Fruit fly (Drosophila melanogaster) whole organism, embryonic: Measurements from ENCODE around the gene CG31525.

Source experiments
- Antp ChIP-seq: fragments of 200-800 bp; sonication (Bioruptor generic); optimal IDR thresholded peaks from 3 replicates; lab custom pipeline; 2016; ENCODE audit warnings: missing biosample characterization, missing genetic modification characterization
- Blimp-1 ChIP-seq: fragments of 200-800 bp; sonication (Bioruptor generic); optimal IDR thresholded peaks from 3 replicates; lab custom pipeline; 2018; ENCODE audit warnings: missing biosample characterization, missing genetic modification characterization, mild to moderate bottlenecking, moderate library complexity, missing genetic modification reagents
- C15 ChIP-seq: fragments of 200-800 bp; sonication (Bioruptor generic); IDR thresholded peaks from 3 replicates; pipeline ENCODE4 v1.3.6; 2022; ENCODE audit warnings: missing biosample characterization, missing genetic modification characterization
- CG10147 ChIP-seq: fragments of 200-800 bp; sonication (Bioruptor generic); optimal IDR thresholded peaks from 2 replicates; lab custom pipeline; 2019; ENCODE audit warnings: missing biosample characterization, mild to moderate bottlenecking, missing genetic modification characterization, moderate library complexity
- CG11695 ChIP-seq: fragments of 200-800 bp; sonication (Bioruptor generic); IDR thresholded peaks from 3 replicates; pipeline ENCODE4 v1.3.6; 2022; ENCODE audit warnings: missing biosample characterization, missing genetic modification characterization
- CG12391 ChIP-seq: fragments of 200-800 bp; sonication (Bioruptor generic); optimal IDR thresholded peaks from 3 replicates; lab custom pipeline; 2018; ENCODE audit warnings: missing biosample characterization, mild to moderate bottlenecking, missing genetic modification characterization, moderate library complexity
- CG12942 ChIP-seq: fragments of 200-800 bp; sonication (Bioruptor generic); optimal IDR thresholded peaks from 3 replicates; lab custom pipeline; 2016; ENCODE audit warnings: missing biosample characterization, missing genetic modification characterization
- CG14441 ChIP-seq: fragments of 200-800 bp; sonication (Bioruptor generic); IDR thresholded peaks from 2 replicates; pipeline ENCODE4 v1.3.6; 2022; ENCODE audit warnings: missing biosample characterization, missing genetic modification characterization
- CG14965 ChIP-seq: fragments of 200-800 bp; sonication (Bioruptor generic); optimal IDR thresholded peaks from 2 replicates; lab custom pipeline; 2016; ENCODE audit warnings: missing biosample characterization, missing genetic modification characterization, borderline replicate concordance
- CG16815 ChIP-seq: fragments of 200-800 bp; sonication (Bioruptor generic); optimal IDR thresholded peaks from 3 replicates; lab custom pipeline; 2017; ENCODE audit warnings: missing biosample characterization, mild to moderate bottlenecking, missing genetic modification characterization
- CG17186 ChIP-seq: fragments of 200-800 bp; sonication (Bioruptor generic); optimal IDR thresholded peaks from 3 replicates; lab custom pipeline; 2017; ENCODE audit warnings: missing biosample characterization, missing genetic modification reagents, missing genetic modification characterization
- CG17359 ChIP-seq: fragments of 200-800 bp; sonication (Bioruptor generic); optimal IDR thresholded peaks from 3 replicates; lab custom pipeline; 2018; ENCODE audit warnings: missing biosample characterization, mild to moderate bottlenecking, missing genetic modification characterization, moderate library complexity
- CG17612 ChIP-seq: fragments of 200-800 bp; sonication (Bioruptor generic); IDR thresholded peaks from 2 replicates; pipeline ENCODE4 v1.3.6; 2022; ENCODE audit warnings: missing biosample characterization, missing genetic modification characterization
- CG2712 ChIP-seq: fragments of 200-800 bp; optimal IDR thresholded peaks from 3 replicates; lab custom pipeline; 2019; ENCODE audit warnings: missing biosample characterization, mild to moderate bottlenecking, missing genetic modification characterization, moderate library complexity
- CG31365 ChIP-seq: fragments of 200-800 bp; sonication (Bioruptor generic); optimal IDR thresholded peaks from 2 replicates; lab custom pipeline; 2018; ENCODE audit warnings: missing biosample characterization, mild to moderate bottlenecking, missing genetic modification characterization
- CG4360 ChIP-seq: fragments of 200-800 bp; sonication (Bioruptor generic); IDR thresholded peaks from 2 replicates; pipeline ENCODE4 v1.3.6; 2022; ENCODE audit warnings: missing biosample characterization, missing genetic modification characterization
- CG4820 ChIP-seq: fragments of 200-800 bp; sonication (Bioruptor generic); optimal IDR thresholded peaks from 3 replicates; lab custom pipeline; 2016; ENCODE audit warnings: missing biosample characterization, missing genetic modification characterization
- CG5180 ChIP-seq: fragments of 200-800 bp; sonication (Bioruptor generic); optimal IDR thresholded peaks from 3 replicates; lab custom pipeline; 2017; ENCODE audit warnings: missing biosample characterization, missing genetic modification characterization, mild to moderate bottlenecking, moderate library complexity, missing genetic modification reagents
- CG6683 ChIP-seq: fragments of 200-800 bp; sonication (Bioruptor generic); optimal IDR thresholded peaks from 2 replicates; lab custom pipeline; 2017; ENCODE audit warnings: missing biosample characterization, mild to moderate bottlenecking, missing genetic modification characterization, missing genetic modification reagents
- CG6813 ChIP-seq: fragments of 200-800 bp; sonication (Bioruptor generic); optimal IDR thresholded peaks from 2 replicates; lab custom pipeline; 2017; ENCODE audit warnings: missing biosample characterization, missing genetic modification characterization, mild to moderate bottlenecking, moderate library complexity, missing genetic modification reagents
- CG8359 ChIP-seq: fragments of 200-800 bp; sonication (Bioruptor generic); optimal IDR thresholded peaks from 2 replicates; lab custom pipeline; 2017; ENCODE audit warnings: missing biosample characterization, mild to moderate bottlenecking, missing genetic modification characterization, borderline replicate concordance
- Camta ChIP-seq: fragments of 200-800 bp; sonication (Bioruptor generic); optimal IDR thresholded peaks from 2 replicates; lab custom pipeline; 2016; ENCODE audit warnings: missing biosample characterization, missing genetic modification characterization
- Dfd ChIP-seq, 2 experiments: fragments of >200 bp; optimal IDR thresholded peaks; 2 replicates each; lab custom pipeline; 2017; ENCODE audit warnings: missing biosample characterization in 2 of 2, missing genetic modification characterization in 2 of 2
- Dref ChIP-seq: fragments of 200-800 bp; sonication (Bioruptor generic); IDR thresholded peaks from 2 replicates; pipeline ENCODE4 v1.3.6; 2022; ENCODE audit warnings: missing biosample characterization, missing genetic modification characterization
- Fer2 ChIP-seq: fragments of 200-800 bp; sonication (Bioruptor generic); optimal IDR thresholded peaks from 2 replicates; lab custom pipeline; 2018; ENCODE audit warnings: missing biosample characterization, mild to moderate bottlenecking, missing genetic modification characterization, moderate library complexity
- Lpt ChIP-seq: fragments of >200 bp; optimal IDR thresholded peaks from 2 replicates; lab custom pipeline; 2018; ENCODE audit warnings: missing biosample characterization, missing genetic modification characterization
- Max ChIP-seq: fragments of 200-800 bp; sonication (Bioruptor generic); optimal IDR thresholded peaks from 2 replicates; lab custom pipeline; 2016; ENCODE audit warnings: missing biosample characterization, mild to moderate bottlenecking, missing genetic modification characterization
- Myb ChIP-seq: fragments of 200-800 bp; sonication (Bioruptor generic); optimal IDR thresholded peaks from 2 replicates; lab custom pipeline; 2016; ENCODE audit warnings: missing biosample characterization, missing genetic modification characterization
- NFAT ChIP-seq: fragments of 200-800 bp; sonication (Bioruptor generic); IDR thresholded peaks from 2 replicates; pipeline ENCODE4 v1.3.6; 2022; ENCODE audit warnings: missing biosample characterization, missing genetic modification characterization
- Sry-β ChIP-seq: fragments of 200-800 bp; sonication (Bioruptor generic); optimal IDR thresholded peaks from 2 replicates; lab custom pipeline; 2018; ENCODE audit warnings: missing biosample characterization, mild to moderate bottlenecking, missing genetic modification characterization, moderate library complexity
- Vsx1 ChIP-seq: fragments of 200-800 bp; sonication (Bioruptor generic); optimal IDR thresholded peaks from 2 replicates; lab custom pipeline; 2017; ENCODE audit warnings: missing biosample characterization, mild to moderate bottlenecking, missing genetic modification characterization, missing genetic modification reagents
- ap ChIP-seq: fragments of 200-800 bp; sonication (Bioruptor generic); IDR thresholded peaks from 2 replicates; pipeline ENCODE4 v1.3.6; 2022; ENCODE audit warnings: missing biosample characterization, missing genetic modification characterization
- btn ChIP-seq: fragments of 200-800 bp; sonication (Bioruptor generic); optimal IDR thresholded peaks from 2 replicates; lab custom pipeline; 2016; ENCODE audit warnings: missing biosample characterization, missing genetic modification characterization
- chif ChIP-seq, 2 experiments: fragments of 200-800 bp; sonication (Bioruptor generic); optimal IDR thresholded peaks; 3 replicates each; lab custom pipeline; 2016; ENCODE audit warnings: missing biosample characterization in 2 of 2, missing genetic modification characterization in 2 of 2
- dan ChIP-seq: fragments of 200-800 bp; sonication (Bioruptor generic); IDR thresholded peaks from 2 replicates; pipeline ENCODE4 v1.3.6; 2022; ENCODE audit warnings: missing biosample characterization, missing genetic modification characterization
- dmrt11E ChIP-seq: fragments of 200-800 bp; sonication (Bioruptor generic); optimal IDR thresholded peaks from 3 replicates; lab custom pipeline; 2018; ENCODE audit warnings: missing biosample characterization, mild to moderate bottlenecking, missing genetic modification characterization, moderate library complexity
- emc ChIP-seq: fragments of 200-800 bp; sonication (Bioruptor generic); optimal IDR thresholded peaks from 2 replicates; lab custom pipeline; 2016; ENCODE audit warnings: missing biosample characterization, missing genetic modification characterization
- esg ChIP-seq: fragments of 200-800 bp; sonication (Bioruptor generic); conservative IDR thresholded peaks from 2 replicates; pipeline ENCODE4 v1.3.6; 2022; ENCODE audit warnings: missing biosample characterization, missing genetic modification characterization
- eyg ChIP-seq: fragments of 200-800 bp; sonication (Bioruptor generic); optimal IDR thresholded peaks from 3 replicates; lab custom pipeline; 2016; ENCODE audit warnings: missing biosample characterization, missing genetic modification characterization
- fd64A ChIP-seq: fragments of 200-800 bp; sonication (Bioruptor generic); optimal IDR thresholded peaks from 3 replicates; lab custom pipeline; 2018; ENCODE audit warnings: missing biosample characterization, mild to moderate bottlenecking, missing genetic modification characterization
- grn ChIP-seq: fragments of 200-800 bp; sonication (Bioruptor generic); optimal IDR thresholded peaks from 3 replicates; lab custom pipeline; 2017; ENCODE audit warnings: missing biosample characterization, missing genetic modification characterization
- gt ChIP-seq: fragments of 200-800 bp; sonication (Bioruptor generic); IDR thresholded peaks from 2 replicates; pipeline ENCODE4 v1.3.6; 2022; ENCODE audit warnings: missing biosample characterization, missing genetic modification characterization
- mld ChIP-seq: fragments of 200-800 bp; sonication (Bioruptor generic); IDR thresholded peaks from 3 replicates; pipeline ENCODE4 v1.3.6; 2022; ENCODE audit warnings: missing biosample characterization, missing genetic modification characterization; ENCODE audit not compliant: partially characterized antibody
- peb ChIP-seq: fragments of 200-800 bp; sonication (Bioruptor generic); IDR thresholded peaks from 2 replicates; pipeline ENCODE4 v1.3.6; 2022; ENCODE audit warnings: missing biosample characterization, missing genetic modification characterization
- sisA ChIP-seq: fragments of 200-800 bp; sonication (Bioruptor generic); IDR thresholded peaks from 2 replicates; pipeline ENCODE4 v1.3.6; 2022; ENCODE audit warnings: missing biosample characterization, missing genetic modification characterization
- slp2 ChIP-seq: fragments of 200-800 bp; sonication (Bioruptor generic); optimal IDR thresholded peaks from 2 replicates; lab custom pipeline; 2016; ENCODE audit warnings: missing biosample characterization, missing genetic modification characterization
- sqz ChIP-seq: fragments of 200-800 bp; sonication (Bioruptor generic); optimal IDR thresholded peaks from 3 replicates; lab custom pipeline; 2018; ENCODE audit warnings: missing biosample characterization, mild to moderate bottlenecking, missing genetic modification characterization
- stwl ChIP-seq: fragments of 200-800 bp; sonication (Bioruptor generic); optimal IDR thresholded peaks from 3 replicates; lab custom pipeline; 2018; ENCODE audit warnings: missing biosample characterization, mild to moderate bottlenecking, missing genetic modification characterization, moderate library complexity
- toy ChIP-seq: fragments of 200-800 bp; sonication (Bioruptor generic); IDR thresholded peaks from 2 replicates; pipeline ENCODE4 v1.3.6; 2022; ENCODE audit warnings: missing biosample characterization, missing genetic modification characterization
- wdn ChIP-seq: fragments of 200-800 bp; sonication (Bioruptor generic); IDR thresholded peaks from 2 replicates; pipeline ENCODE4 v1.3.6; 2022; ENCODE audit warnings: missing biosample characterization, missing genetic modification characterization

Gene CG31525

dm6 chr3R:4381079-4381919, 45.5 kb upstream of the CG31525 start, which contains the start of gene Cont (continued):
- TF ChIP-seq Sry-β (GFP tag; lab: Kevin White, UChicago) (no peak), Max (no peak), CG2712 (tag; lab: Kevin White, UChicago) (peak; percentile 31), CG17612 (GFP tag; lab: Robert Waterston, UW) (no peak), CG8359 (GFP tag; lab: Kevin White, UChicago) (no peak), CG31365 (tag; lab: Kevin White, UChicago) (no peak), ap (GFP tag; lab: Robert Waterston, UW) (no peak), C15 (GFP tag; lab: Robert Waterston, UW) (no peak), fd64A (no peak), wdn (GFP tag; lab: Robert Waterston, UW) (no peak), CG4820 (GFP tag; lab: Kevin White, UChicago) (no peak), toy (no peak), dmrt11E (tag; lab: Kevin White, UChicago) (no peak), stwl (tag; lab: Kevin White, UChicago) (peak; percentile 55), Camta (GFP tag; lab: Kevin White, UChicago) (no peak), sqz (GFP tag; lab: Kevin White, UChicago) (no peak), emc (GFP tag; lab: Kevin White, UChicago) (no peak), Dfd (GFP tag; optimal IDR thresholded peaks at IDR 0.05; lab: Kevin White, UChicago) (no peak), esg (no peak), gt (GFP tag; lab: Robert Waterston, UW) (no peak), grn (GFP tag; lab: Kevin White, UChicago) (no peak), Vsx1 (GFP tag; lab: Kevin White, UChicago) (no peak), CG4360 (GFP tag; lab: Robert Waterston, UW) (no peak), chif (GFP tag; optimal IDR thresholded peaks at IDR 0.05; lab: Kevin White, UChicago) (no peak), Myb (GFP tag; lab: Kevin White, UChicago) (peak; percentile 30), dan (GFP tag; lab: Robert Waterston, UW) (no peak), CG12391 (peak; percentile 20), NFAT (GFP tag; lab: Robert Waterston, UW) (no peak), Lpt (no peak), CG5180 (GFP tag; lab: Kevin White, UChicago) (no peak), CG6683 (GFP tag; lab: Kevin White, UChicago) (no peak), CG14965 (GFP tag; lab: Kevin White, UChicago) (no peak), CG17186 (GFP tag; lab: Kevin White, UChicago) (peak; percentile 26), btn (no peak), Blimp-1 (GFP tag; lab: Kevin White, UChicago) (no peak), CG12942 (GFP tag; lab: Kevin White, UChicago) (no peak), peb (GFP tag; lab: Robert Waterston, UW) (no peak), CG16815 (no peak), CG10147 (GFP tag; lab: Kevin White, UChicago) (no peak), sisA (no peak), Antp (GFP tag; lab: Kevin White, UChicago) (no peak), CG17359 (tag; lab: Kevin White, UChicago) (no peak), CG11695 (GFP tag; lab: Robert Waterston, UW) (no peak), CG6813 (GFP tag; lab: Kevin White, UChicago) (no peak), Fer2 (tag; lab: Kevin White, UChicago) (no peak), eyg (GFP tag; lab: Kevin White, UChicago) (no peak), mld (GFP tag; lab: Robert Waterston, UW) (peak; percentile 82), slp2 (GFP tag; lab: Kevin White, UChicago) (no peak), Dref (GFP tag; lab: Robert Waterston, UW) (peak; percentile 99), CG14441 (GFP tag; lab: Robert Waterston, UW) (no peak)
